Worm (Caenorhabditis elegans) whole organism, L1 larva: ENCODE measurements around the gene gadr-2.

ENCODE experiments used
- C16A3.4 ChIP-seq: fragments of 150-350 bp; optimal IDR thresholded peaks from 2 replicates; lab custom pipeline; 2014; ENCODE audit warnings: missing biosample characterization, missing genetic modification characterization
- F16B12.6 ChIP-seq: fragments of 150-350 bp; optimal IDR thresholded peaks from 2 replicates; lab custom pipeline; 2014; ENCODE audit warnings: missing biosample characterization, missing genetic modification characterization
- aha-1 ChIP-seq: fragments of 150-350 bp; optimal IDR thresholded peaks from 2 replicates; lab custom pipeline; 2014; ENCODE audit warnings: missing biosample characterization, missing genetic modification characterization
- ama-1 ChIP-seq: fragments of 150-350 bp; optimal IDR thresholded peaks from 2 replicates; lab custom pipeline; 2014
- ceh-63 ChIP-seq: fragments of 200-800 bp; sonication (Bioruptor generic); optimal IDR thresholded peaks from 2 replicates; lab custom pipeline; 2018; ENCODE audit warnings: mild to moderate bottlenecking, missing genetic modification characterization, missing compliant biosample characterization
- ceh-8 ChIP-seq: fragments of 200-800 bp; sonication (Bioruptor generic); optimal IDR thresholded peaks from 2 replicates; lab custom pipeline; 2018; ENCODE audit warnings: mild to moderate bottlenecking, missing genetic modification characterization, moderate library complexity, missing compliant biosample characterization
- ceh-88 ChIP-seq: fragments of 200-800 bp; sonication (Bioruptor generic); IDR thresholded peaks from 2 replicates; pipeline ENCODE4 v1.3.6; 2022; ENCODE audit warnings: missing genetic modification characterization, missing compliant biosample characterization
- ceh-90 ChIP-seq: sonication (generic microtip); optimal IDR thresholded peaks from 2 replicates; lab custom pipeline; 2016; ENCODE audit warnings: missing genetic modification characterization, missing compliant biosample characterization
- efl-1 ChIP-seq, 4 experiments: fragments of 150-350 bp; optimal IDR thresholded peaks in 3 of 4; peaks in 1 of 4; 1 replicate in 1 of 4; 2 replicates in 3 of 4; lab custom pipeline; 2014; ENCODE audit warnings: missing biosample characterization in 2 of 4, missing genetic modification characterization in 2 of 4, missing genetic modification reagents in 2 of 4
- elt-2 ChIP-seq: sonication (generic microtip); optimal IDR thresholded peaks from 2 replicates; lab custom pipeline; 2016; ENCODE audit warnings: missing genetic modification characterization, mild to moderate bottlenecking, inconsistent platforms, missing compliant biosample characterization, missing genetic modification reagents
- ets-5 ChIP-seq: fragments of 200-800 bp; sonication (Bioruptor generic); IDR thresholded peaks from 2 replicates; pipeline ENCODE4 v1.3.6; 2022; ENCODE audit warnings: missing genetic modification characterization, missing compliant biosample characterization
- fkh-4 ChIP-seq: sonication (generic microtip); optimal IDR thresholded peaks from 2 replicates; lab custom pipeline; 2016; ENCODE audit warnings: missing compliant biosample characterization, missing genetic modification characterization, borderline replicate concordance
- fos-1 ChIP-seq: fragments of 150-350 bp; optimal IDR thresholded peaks from 2 replicates; lab custom pipeline; 2014; ENCODE audit warnings: missing biosample characterization, missing genetic modification characterization
- grh-1 ChIP-seq: fragments of 200-800 bp; sonication (Bioruptor generic); IDR thresholded peaks from 2 replicates; pipeline ENCODE4 v1.3.6; 2022; ENCODE audit warnings: missing genetic modification reagents, missing genetic modification characterization, missing compliant biosample characterization
- hlh-17 ChIP-seq: fragments of 200-800 bp; sonication (Bioruptor generic); optimal IDR thresholded peaks from 2 replicates; lab custom pipeline; 2018; ENCODE audit warnings: missing genetic modification characterization, mild to moderate bottlenecking, missing compliant biosample characterization, moderate library complexity, borderline replicate concordance
- hlh-4 ChIP-seq: sonication (generic microtip); optimal IDR thresholded peaks from 2 replicates; lab custom pipeline; 2016; ENCODE audit warnings: mild to moderate bottlenecking, missing genetic modification characterization, missing compliant biosample characterization
- hpl-2 ChIP-seq: fragments of 150-350 bp; optimal IDR thresholded peaks from 2 replicates; lab custom pipeline; 2014; ENCODE audit warnings: missing biosample characterization, missing genetic modification reagents, missing genetic modification characterization
- irx-1 ChIP-seq: sonication (generic microtip); optimal IDR thresholded peaks from 2 replicates; lab custom pipeline; 2016; ENCODE audit warnings: missing genetic modification characterization, missing compliant biosample characterization
- isw-1 ChIP-seq: fragments of 200-800 bp; sonication (Bioruptor generic); IDR thresholded peaks from 2 replicates; pipeline ENCODE4 v1.3.6; 2022; ENCODE audit warnings: missing genetic modification characterization, missing compliant biosample characterization
- jun-1 ChIP-seq: fragments of 150-350 bp; optimal IDR thresholded peaks from 2 replicates; lab custom pipeline; 2014; ENCODE audit warnings: missing biosample characterization, missing genetic modification reagents, missing genetic modification characterization
- lin-39 ChIP-seq: fragments of 150-350 bp; optimal IDR thresholded peaks from 2 replicates; lab custom pipeline; 2014; ENCODE audit warnings: missing biosample characterization, missing genetic modification reagents, missing genetic modification characterization
- lir-3 ChIP-seq: sonication (generic microtip); optimal IDR thresholded peaks from 2 replicates; lab custom pipeline; 2016; ENCODE audit warnings: mild to moderate bottlenecking, missing genetic modification characterization, moderate library complexity, missing compliant biosample characterization; ENCODE audit not compliant: poor library complexity
- lsy-2 ChIP-seq, 2 experiments: fragments of 150-350 bp; optimal IDR thresholded peaks; 2 replicates each; lab custom pipeline; 2014; ENCODE audit warnings: missing biosample characterization in 2 of 2, missing genetic modification characterization in 2 of 2
- mab-9 ChIP-seq: fragments of 200-800 bp; sonication (Bioruptor generic); IDR thresholded peaks from 2 replicates; pipeline ENCODE4 v1.3.6; 2022; ENCODE audit warnings: missing genetic modification reagents, missing genetic modification characterization, missing compliant biosample characterization
- mef-2 ChIP-seq: fragments of 150-350 bp; optimal IDR thresholded peaks from 2 replicates; lab custom pipeline; 2014; ENCODE audit warnings: missing biosample characterization, missing genetic modification characterization
- nhr-12 ChIP-seq: sonication (generic microtip); optimal IDR thresholded peaks from 2 replicates; lab custom pipeline; 2017; ENCODE audit warnings: missing biosample characterization, missing genetic modification characterization
- nhr-20 ChIP-seq: sonication (generic microtip); optimal IDR thresholded peaks from 2 replicates; lab custom pipeline; 2016; ENCODE audit warnings: mild to moderate bottlenecking, missing genetic modification characterization, missing compliant biosample characterization
- nhr-28 ChIP-seq: fragments of 150-350 bp; optimal IDR thresholded peaks from 2 replicates; lab custom pipeline; 2014; ENCODE audit warnings: missing biosample characterization, missing genetic modification characterization
- nhr-71 ChIP-seq: sonication (generic microtip); optimal IDR thresholded peaks from 2 replicates; lab custom pipeline; 2016; ENCODE audit warnings: mild to moderate bottlenecking, missing genetic modification characterization, moderate library complexity, missing compliant biosample characterization
- nhr-76 ChIP-seq: sonication (generic microtip); optimal IDR thresholded peaks from 2 replicates; lab custom pipeline; 2017; ENCODE audit warnings: missing biosample characterization, missing genetic modification characterization
- nhr-77 ChIP-seq: fragments of 150-350 bp; optimal IDR thresholded peaks from 2 replicates; lab custom pipeline; 2014; ENCODE audit warnings: missing biosample characterization, missing genetic modification characterization
- nhr-84 ChIP-seq: sonication (generic microtip); optimal IDR thresholded peaks from 2 replicates; lab custom pipeline; 2017; ENCODE audit warnings: missing biosample characterization, missing genetic modification characterization
- nhr-85 ChIP-seq: sonication (generic microtip); peaks from one replicate; lab custom pipeline; 2016; ENCODE audit warnings: missing genetic modification characterization, inconsistent platforms, missing compliant biosample characterization
- nhr-90 ChIP-seq: sonication (generic microtip); optimal IDR thresholded peaks from 2 replicates; lab custom pipeline; 2016; ENCODE audit warnings: mild to moderate bottlenecking, missing genetic modification characterization, missing compliant biosample characterization; ENCODE audit not compliant: poor library complexity
- pag-3 ChIP-seq: sonication (generic microtip); optimal IDR thresholded peaks from 2 replicates; lab custom pipeline; 2017; ENCODE audit warnings: missing genetic modification characterization, mild to moderate bottlenecking, missing compliant biosample characterization, antibody characterized with exemption, borderline replicate concordance; ENCODE audit not compliant: insufficient read depth
- pqm-1 ChIP-seq: sonication (generic microtip); optimal IDR thresholded peaks from 3 replicates; lab custom pipeline; 2017; ENCODE audit warnings: missing biosample characterization, missing genetic modification characterization
- skn-1 ChIP-seq: fragments of 150-350 bp; optimal IDR thresholded peaks from 2 replicates; lab custom pipeline; 2014; ENCODE audit warnings: missing biosample characterization, missing genetic modification characterization
- snpc-4 ChIP-seq: fragments of 150-350 bp; optimal IDR thresholded peaks from 2 replicates; lab custom pipeline; 2014; ENCODE audit warnings: missing biosample characterization, missing genetic modification characterization
- snu-23 ChIP-seq: sonication (generic microtip); optimal IDR thresholded peaks from 2 replicates; lab custom pipeline; 2016; ENCODE audit warnings: missing genetic modification characterization, missing compliant biosample characterization
- sox-4 ChIP-seq: sonication (generic microtip); optimal IDR thresholded peaks from 2 replicates; lab custom pipeline; 2016; ENCODE audit warnings: missing genetic modification characterization, missing compliant biosample characterization
- sup-37 ChIP-seq: fragments of 200-800 bp; sonication (Bioruptor generic); optimal IDR thresholded peaks from 2 replicates; lab custom pipeline; 2018; ENCODE audit warnings: mild to moderate bottlenecking, missing genetic modification characterization, missing compliant biosample characterization
- unc-30 ChIP-seq: sonication (generic microtip); optimal IDR thresholded peaks from 2 replicates; lab custom pipeline; 2017; ENCODE audit warnings: missing biosample characterization, missing genetic modification characterization
- unc-62 ChIP-seq: fragments of 150-350 bp; optimal IDR thresholded peaks from 2 replicates; lab custom pipeline; 2014; ENCODE audit warnings: missing biosample characterization, missing genetic modification reagents, missing genetic modification characterization
- unc-86 ChIP-seq: sonication (generic microtip); optimal IDR thresholded peaks from 2 replicates; lab custom pipeline; 2016; ENCODE audit warnings: missing genetic modification characterization, missing compliant biosample characterization
- unc-98 ChIP-seq: fragments of 200-800 bp; sonication (Bioruptor generic); IDR thresholded peaks from 2 replicates; pipeline ENCODE4 v1.3.6; 2022; ENCODE audit warnings: missing genetic modification characterization, missing compliant biosample characterization
- vab-15 ChIP-seq: sonication (generic microtip); optimal IDR thresholded peaks from 2 replicates; lab custom pipeline; 2017; ENCODE audit warnings: missing genotype, mild to moderate bottlenecking, missing genetic modification characterization, missing compliant biosample characterization
- xbp-1 ChIP-seq: sonication (generic microtip); optimal IDR thresholded peaks from 2 replicates; lab custom pipeline; 2016; ENCODE audit warnings: missing genetic modification characterization, missing compliant biosample characterization

Gene gadr-2

ce11 chrIV:9447209-9447608 is 37.7 kb downstream of the gadr-2 start, which contains the start of gene hsp-12.6 (continued):
- no peak for TF ChIP-seq nhr-12 (tag; lab: Kevin White, UChicago)
- TF ChIP-seq grh-1 (GFP tag; lab: Robert Waterston, UW): no peak
- TF ChIP-seq lir-3 (tag; lab: Kevin White, UChicago): no peak
- no peak for TF ChIP-seq fos-1
- TF ChIP-seq snpc-4 (tag; lab: Kevin White, UChicago): peak; percentile 54
- TF ChIP-seq elt-2 (tag; lab: Kevin White, UChicago): no peak
- TF ChIP-seq lin-39 (tag; lab: Kevin White, UChicago): no peak
- TF ChIP-seq jun-1 (tag; lab: Kevin White, UChicago): no peak
- no peak for TF ChIP-seq F16B12.6 (tag; lab: Kevin White, UChicago)
- no peak for TF ChIP-seq xbp-1 (tag; lab: Kevin White, UChicago)
- no peak for TF ChIP-seq ama-1 (lab: Kevin White, UChicago)
- TF ChIP-seq unc-98 (GFP tag; lab: Robert Waterston, UW): no peak
- TF ChIP-seq skn-1 (tag; lab: Kevin White, UChicago): no peak
- no peak for TF ChIP-seq nhr-20 (tag; lab: Kevin White, UChicago)
- TF ChIP-seq hlh-17 (GFP tag; lab: Kevin White, UChicago): no peak
- no peak for TF ChIP-seq pqm-1 (tag; lab: Kevin White, UChicago)
- TF ChIP-seq ceh-88 (GFP tag; lab: Robert Waterston, UW): no peak
- no peak for TF ChIP-seq ceh-63 (GFP tag; lab: Kevin White, UChicago)
- no peak for TF ChIP-seq nhr-84 (tag; lab: Kevin White, UChicago)
- no peak for TF ChIP-seq hpl-2 (GFP tag; lab: Kevin White, UChicago)
- no peak for TF ChIP-seq vab-15
- TF ChIP-seq unc-62 (GFP tag; lab: Kevin White, UChicago): no peak
- TF ChIP-seq nhr-71 (tag; lab: Kevin White, UChicago): no peak
- no peak for TF ChIP-seq unc-30 (tag; lab: Kevin White, UChicago)
- no peak for TF ChIP-seq unc-86 (tag; lab: Kevin White, UChicago)
- TF ChIP-seq fkh-4 (tag; lab: Kevin White, UChicago): no peak
- no peak for TF ChIP-seq sup-37
- no peak for TF ChIP-seq irx-1 (tag; lab: Kevin White, UChicago)
- TF ChIP-seq nhr-90: no peak
- no peak for TF ChIP-seq nhr-85 (tag; lab: Kevin White, UChicago)
- TF ChIP-seq C16A3.4: no peak
- TF ChIP-seq mef-2: peak; percentile 19
- TF ChIP-seq nhr-77 (tag; lab: Kevin White, UChicago): no peak
- TF ChIP-seq ets-5 (GFP tag; lab: Robert Waterston, UW): no peak
- TF ChIP-seq pag-3 (tag; lab: Kevin White, UChicago): no peak
- no peak for TF ChIP-seq nhr-28 (tag; lab: Kevin White, UChicago)
- TF ChIP-seq ceh-8 (GFP tag; lab: Kevin White, UChicago): no peak
- TF ChIP-seq hlh-4: no peak
- TF ChIP-seq isw-1 (GFP tag; lab: Robert Waterston, UW): no peak
- no peak for TF ChIP-seq ceh-90 (tag; lab: Kevin White, UChicago)
- no peak for TF ChIP-seq efl-1 (optimal IDR thresholded peaks at IDR 0.05; lab: Kevin White, UChicago)
- peak in 1 of 2 experiments; percentile 88 for TF ChIP-seq efl-1 (GFP tag; optimal IDR thresholded peaks at IDR 0.05 in 1 of 2; lab: Kevin White, UChicago)
- no peak for TF ChIP-seq aha-1 (tag; lab: Kevin White, UChicago)
- peak; percentile 17 to 75 for TF ChIP-seq lsy-2 (tag; optimal IDR thresholded peaks at IDR 0.05; lab: Kevin White, UChicago)
- no peak for TF ChIP-seq mab-9 (GFP tag; lab: Robert Waterston, UW)
- no peak for TF ChIP-seq sox-4 (tag; lab: Kevin White, UChicago)
- peak; percentile 27 for TF ChIP-seq snu-23 (GFP tag; lab: Kevin White, UChicago)
- TF ChIP-seq nhr-76 (tag; lab: Kevin White, UChicago): no peak
